Worm (Caenorhabditis elegans) whole organism, mixed stage, embryonic: ENCODE measurements around the gene clec-135.

ENCODE experiments used
- M03D4.4 ChIP-seq: sonication (generic microtip); optimal IDR thresholded peaks from 2 replicates; lab custom pipeline; 2017; ENCODE audit warnings: mild to moderate bottlenecking, missing genetic modification characterization, missing compliant biosample characterization
- bed-3 ChIP-seq: fragments of 200-800 bp; sonication (Bioruptor generic); optimal IDR thresholded peaks from 3 replicates; lab custom pipeline; 2018; ENCODE audit warnings: mild to moderate bottlenecking, missing genetic modification characterization, moderate library complexity, missing compliant biosample characterization
- blmp-1 ChIP-seq: fragments of 150-350 bp; optimal IDR thresholded peaks from 2 replicates; lab custom pipeline; 2014; ENCODE audit warnings: missing biosample characterization, missing genetic modification characterization
- ceh-39 ChIP-seq: fragments of 150-350 bp; optimal IDR thresholded peaks from 2 replicates; lab custom pipeline; 2014; ENCODE audit warnings: missing biosample characterization, missing genetic modification characterization
- ceh-43 ChIP-seq: fragments of 200-800 bp; sonication (Bioruptor generic); optimal IDR thresholded peaks from 2 replicates; lab custom pipeline; 2018; ENCODE audit warnings: mild to moderate bottlenecking, missing genetic modification characterization, moderate library complexity, missing compliant biosample characterization
- ceh-83 ChIP-seq: fragments of 200-800 bp; sonication (Bioruptor generic); optimal IDR thresholded peaks from 2 replicates; lab custom pipeline; 2018; ENCODE audit warnings: mild to moderate bottlenecking, missing genetic modification characterization, missing compliant biosample characterization
- cnd-1 ChIP-seq: fragments of 200-800 bp; sonication (Bioruptor generic); optimal IDR thresholded peaks from 2 replicates; lab custom pipeline; 2018; ENCODE audit warnings: mild to moderate bottlenecking, missing genetic modification characterization, missing compliant biosample characterization
- drap-1 ChIP-seq: fragments of 200-800 bp; sonication (Bioruptor generic); optimal IDR thresholded peaks from 3 replicates; lab custom pipeline; 2018; ENCODE audit warnings: mild to moderate bottlenecking, missing genetic modification characterization, missing compliant biosample characterization
- elt-1 ChIP-seq: sonication (generic microtip); optimal IDR thresholded peaks from 2 replicates; lab custom pipeline; 2017; ENCODE audit warnings: missing genetic modification characterization, mild to moderate bottlenecking, missing compliant biosample characterization, antibody characterized with exemption, moderate library complexity, borderline replicate concordance; ENCODE audit not compliant: insufficient read depth
- elt-3 ChIP-seq: fragments of 150-350 bp; optimal IDR thresholded peaks from 2 replicates; lab custom pipeline; 2014; ENCODE audit warnings: missing biosample characterization, missing genetic modification characterization
- flh-1 ChIP-seq: fragments of 200-800 bp; sonication (Bioruptor generic); optimal IDR thresholded peaks from 2 replicates; lab custom pipeline; 2018; ENCODE audit warnings: mild to moderate bottlenecking, missing genetic modification characterization, moderate library complexity, missing compliant biosample characterization
- ham-2 ChIP-seq: fragments of 200-800 bp; sonication (Bioruptor generic); optimal IDR thresholded peaks from 2 replicates; lab custom pipeline; 2018; ENCODE audit warnings: mild to moderate bottlenecking, missing genetic modification characterization, missing compliant biosample characterization
- lin-13 ChIP-seq: fragments of 150-350 bp; optimal IDR thresholded peaks from 2 replicates; lab custom pipeline; 2014; ENCODE audit warnings: missing biosample characterization, missing genetic modification characterization
- lin-32 ChIP-seq: fragments of 200-800 bp; sonication (Bioruptor generic); optimal IDR thresholded peaks from 2 replicates; lab custom pipeline; 2018; ENCODE audit warnings: mild to moderate bottlenecking, missing genetic modification characterization, missing compliant biosample characterization
- lsy-2 ChIP-seq: fragments of 150-350 bp; optimal IDR thresholded peaks from 2 replicates; lab custom pipeline; 2014; ENCODE audit warnings: missing biosample characterization, missing genetic modification characterization
- mab-5 ChIP-seq: fragments of 150-350 bp; optimal IDR thresholded peaks from 2 replicates; lab custom pipeline; 2014; ENCODE audit warnings: missing biosample characterization, missing genetic modification characterization
- mep-1 ChIP-seq: fragments of 150-350 bp; optimal IDR thresholded peaks from 2 replicates; lab custom pipeline; 2017; ENCODE audit warnings: missing biosample characterization, missing genetic modification reagents, missing genetic modification characterization, inconsistent platforms
- mls-2 ChIP-seq: sonication (generic microtip); optimal IDR thresholded peaks from 2 replicates; lab custom pipeline; 2016; ENCODE audit warnings: mild to moderate bottlenecking, missing genetic modification characterization, moderate library complexity, missing compliant biosample characterization
- nhr-12 ChIP-seq: fragments of 150-350 bp; optimal IDR thresholded peaks from 2 replicates; lab custom pipeline; 2014; ENCODE audit warnings: missing biosample characterization, missing genetic modification characterization
- nhr-237 ChIP-seq: fragments of 150-350 bp; optimal IDR thresholded peaks from 2 replicates; lab custom pipeline; 2014; ENCODE audit warnings: missing biosample characterization, missing genetic modification characterization
- nhr-28 ChIP-seq: fragments of 150-350 bp; optimal IDR thresholded peaks from 2 replicates; lab custom pipeline; 2014; ENCODE audit warnings: missing biosample characterization, missing genetic modification characterization
- nhr-76 ChIP-seq: sonication (generic microtip); optimal IDR thresholded peaks from 2 replicates; lab custom pipeline; 2017; ENCODE audit warnings: missing biosample characterization, missing genetic modification characterization
- pha-4 ChIP-seq: fragments of 150-350 bp; optimal IDR thresholded peaks from 2 replicates; lab custom pipeline; 2018; ENCODE audit warnings: missing biosample characterization, missing genetic modification reagents, missing genetic modification characterization
- sptf-1 ChIP-seq: sonication (generic microtip); optimal IDR thresholded peaks from 2 replicates; lab custom pipeline; 2017; ENCODE audit warnings: mild to moderate bottlenecking, missing genetic modification characterization, moderate library complexity, missing compliant biosample characterization
- unc-120 ChIP-seq: sonication (generic microtip); optimal IDR thresholded peaks from 2 replicates; lab custom pipeline; 2017; ENCODE audit warnings: missing genetic modification characterization, missing compliant biosample characterization; ENCODE audit not compliant: poor library complexity, severe bottlenecking
- unc-62 ChIP-seq: fragments of 150-350 bp; optimal IDR thresholded peaks from 2 replicates; lab custom pipeline; 2014; ENCODE audit warnings: missing biosample characterization, missing genetic modification reagents, missing genetic modification characterization
- zip-8 ChIP-seq: fragments of 150-350 bp; optimal IDR thresholded peaks from 2 replicates; lab custom pipeline; 2014; ENCODE audit warnings: missing biosample characterization, missing genetic modification characterization

The clec-135 gene

ce11 chrII:4226598-4227096 is 31.9 kb downstream of the clec-135 start, which contains the start of gene C16A11.4:
TSS of gene C16A11.4 (plus strand) at chrII:4227046.
- TF ChIP-seq mls-2 (tag; lab: Kevin White, UChicago) = no peak
- TF ChIP-seq elt-1 (tag; lab: Kevin White, UChicago) = no peak
- no peak for TF ChIP-seq lin-32 (GFP tag; lab: Kevin White, UChicago)
- no peak for TF ChIP-seq unc-62
- no peak for TF ChIP-seq cnd-1 (tag; lab: Kevin White, UChicago)
- no peak for TF ChIP-seq ceh-83 (GFP tag; lab: Kevin White, UChicago)
- no peak for TF ChIP-seq nhr-237 (tag; lab: Kevin White, UChicago)
- no peak for TF ChIP-seq pha-4 (tag; lab: Kevin White, UChicago)
- no peak for TF ChIP-seq ham-2 (GFP tag; lab: Kevin White, UChicago)
- no peak for TF ChIP-seq blmp-1 (tag; lab: Kevin White, UChicago)
- no peak for TF ChIP-seq flh-1 (GFP tag; lab: Kevin White, UChicago)
- TF ChIP-seq mep-1 (tag; lab: Kevin White, UChicago) = no peak

- no peak for TF ChIP-seq bed-3 (GFP tag; lab: Kevin White, UChicago)
- TF ChIP-seq ceh-39 (tag; lab: Kevin White, UChicago) = no peak
- TF ChIP-seq ceh-43 = no peak
- TF ChIP-seq sptf-1 (tag; lab: Kevin White, UChicago) = no peak
- no peak for TF ChIP-seq blmp-1 (tag; lab: Kevin White, UChicago)
- no peak for TF ChIP-seq ham-2 (GFP tag; lab: Kevin White, UChicago)
- TF ChIP-seq unc-62 = no peak
- no peak for TF ChIP-seq nhr-237 (tag; lab: Kevin White, UChicago)
- TF ChIP-seq, all 35 proteins: peak for 0
Measured at ce11 chrII:4222983-4223382, 35.6 kb downstream of the clec-135 start, which contains the start of gene C16A11.5. TSS of gene C16A11.5 (plus strand) at chrII:4223305.

- TF ChIP-seq nhr-237 (tag; lab: Kevin White, UChicago) = no peak
- TF ChIP-seq nhr-76 = no peak
- TF ChIP-seq drap-1 (GFP tag; lab: Kevin White, UChicago) = no peak
- TF ChIP-seq zip-8 (tag; lab: Kevin White, UChicago) = no peak
- TF ChIP-seq unc-62 = no peak
- no peak for TF ChIP-seq lin-13 (tag; lab: Kevin White, UChicago)
- TF ChIP-seq, all 35 proteins: peak for 0
Measured at ce11 chrII:4222469-4222868, 36.1 kb downstream of the clec-135 start.

ce11 chrII:4219062-4219461 is 39.5 kb downstream of the clec-135 start, which contains the start of gene F31D5.1:
TSS of gene F31D5.1 (plus strand) at chrII:4219362.
- no peak for TF ChIP-seq lin-32 (GFP tag; lab: Kevin White, UChicago)
- no peak for TF ChIP-seq elt-3 (tag; lab: Kevin White, UChicago)
- TF ChIP-seq mep-1 (tag; lab: Kevin White, UChicago) = no peak
- TF ChIP-seq M03D4.4 (tag; lab: Kevin White, UChicago) = no peak
- TF ChIP-seq mab-5 (tag; lab: Kevin White, UChicago) = no peak
- no peak for TF ChIP-seq unc-62
- no peak for TF ChIP-seq cnd-1 (tag; lab: Kevin White, UChicago)
- no peak for TF ChIP-seq nhr-28 (tag; lab: Kevin White, UChicago)
- no peak for TF ChIP-seq blmp-1 (tag; lab: Kevin White, UChicago)
- no peak for TF ChIP-seq nhr-76
- no peak for TF ChIP-seq unc-120 (tag; lab: Kevin White, UChicago)
- no peak for TF ChIP-seq elt-1 (tag; lab: Kevin White, UChicago)
- no peak for TF ChIP-seq ceh-39 (tag; lab: Kevin White, UChicago)
- no peak for TF ChIP-seq zip-8 (tag; lab: Kevin White, UChicago)
- TF ChIP-seq ham-2 (GFP tag; lab: Kevin White, UChicago) = no peak
- no peak for TF ChIP-seq nhr-12 (tag; lab: Kevin White, UChicago)
- TF ChIP-seq nhr-237 (tag; lab: Kevin White, UChicago) = no peak

ce11 chrII:4215318-4215717 is 43.3 kb downstream of the clec-135 start, which contains the start of gene F31D5.2:
TSS of gene F31D5.2 (plus strand) at chrII:4215618.
- TF ChIP-seq sptf-1 (tag; lab: Kevin White, UChicago) (no peak), mls-2 (tag; lab: Kevin White, UChicago) (no peak), unc-120 (tag; lab: Kevin White, UChicago) (no peak), ceh-83 (GFP tag; lab: Kevin White, UChicago) (no peak)

ce11 chrII:4211113-4211512 is 47.5 kb downstream of the clec-135 start, which contains the start of gene F31D5.7:
TSS of gene F31D5.7 (plus strand) at chrII:4211413.
- TF ChIP-seq blmp-1 (tag; lab: Kevin White, UChicago) = no peak
- no peak for TF ChIP-seq lsy-2 (tag; lab: Kevin White, UChicago)
- TF ChIP-seq elt-3 (tag; lab: Kevin White, UChicago) = no peak
